Worm (Caenorhabditis elegans) whole organism, mixed stage, embryonic: Measurements from ENCODE around the gene srsx-27.

ENCODE experiments used
- M03D4.4 ChIP-seq: sonication (generic microtip); optimal IDR thresholded peaks from 2 replicates; lab custom pipeline; 2017; ENCODE audit warnings: mild to moderate bottlenecking, missing genetic modification characterization, missing compliant biosample characterization
- bed-3 ChIP-seq: fragments of 200-800 bp; sonication (Bioruptor generic); optimal IDR thresholded peaks from 3 replicates; lab custom pipeline; 2018; ENCODE audit warnings: mild to moderate bottlenecking, missing genetic modification characterization, moderate library complexity, missing compliant biosample characterization
- blmp-1 ChIP-seq: fragments of 150-350 bp; optimal IDR thresholded peaks from 2 replicates; lab custom pipeline; 2014; ENCODE audit warnings: missing biosample characterization, missing genetic modification characterization
- ceh-43 ChIP-seq: fragments of 200-800 bp; sonication (Bioruptor generic); optimal IDR thresholded peaks from 2 replicates; lab custom pipeline; 2018; ENCODE audit warnings: mild to moderate bottlenecking, missing genetic modification characterization, moderate library complexity, missing compliant biosample characterization
- ceh-83 ChIP-seq: fragments of 200-800 bp; sonication (Bioruptor generic); optimal IDR thresholded peaks from 2 replicates; lab custom pipeline; 2018; ENCODE audit warnings: mild to moderate bottlenecking, missing genetic modification characterization, missing compliant biosample characterization
- ces-1 ChIP-seq: fragments of 150-350 bp; optimal IDR thresholded peaks from 2 replicates; lab custom pipeline; 2014; ENCODE audit warnings: missing biosample characterization, missing genetic modification reagents, missing genetic modification characterization
- drap-1 ChIP-seq: fragments of 200-800 bp; sonication (Bioruptor generic); optimal IDR thresholded peaks from 3 replicates; lab custom pipeline; 2018; ENCODE audit warnings: mild to moderate bottlenecking, missing genetic modification characterization, missing compliant biosample characterization
- elt-1 ChIP-seq: sonication (generic microtip); optimal IDR thresholded peaks from 2 replicates; lab custom pipeline; 2017; ENCODE audit warnings: missing genetic modification characterization, mild to moderate bottlenecking, missing compliant biosample characterization, antibody characterized with exemption, moderate library complexity, borderline replicate concordance; ENCODE audit not compliant: insufficient read depth
- elt-3 ChIP-seq: fragments of 150-350 bp; optimal IDR thresholded peaks from 2 replicates; lab custom pipeline; 2014; ENCODE audit warnings: missing biosample characterization, missing genetic modification characterization
- flh-1 ChIP-seq: fragments of 200-800 bp; sonication (Bioruptor generic); optimal IDR thresholded peaks from 2 replicates; lab custom pipeline; 2018; ENCODE audit warnings: mild to moderate bottlenecking, missing genetic modification characterization, moderate library complexity, missing compliant biosample characterization
- ham-2 ChIP-seq: fragments of 200-800 bp; sonication (Bioruptor generic); optimal IDR thresholded peaks from 2 replicates; lab custom pipeline; 2018; ENCODE audit warnings: mild to moderate bottlenecking, missing genetic modification characterization, missing compliant biosample characterization
- hlh-1 ChIP-seq: fragments of 150-350 bp; optimal IDR thresholded peaks from 2 replicates; lab custom pipeline; 2014; ENCODE audit warnings: missing biosample characterization, missing genetic modification reagents, missing genetic modification characterization
- lin-13 ChIP-seq: fragments of 150-350 bp; optimal IDR thresholded peaks from 2 replicates; lab custom pipeline; 2014; ENCODE audit warnings: missing biosample characterization, missing genetic modification characterization
- lin-32 ChIP-seq: fragments of 200-800 bp; sonication (Bioruptor generic); optimal IDR thresholded peaks from 2 replicates; lab custom pipeline; 2018; ENCODE audit warnings: mild to moderate bottlenecking, missing genetic modification characterization, missing compliant biosample characterization
- lsy-2 ChIP-seq: fragments of 150-350 bp; optimal IDR thresholded peaks from 2 replicates; lab custom pipeline; 2014; ENCODE audit warnings: missing biosample characterization, missing genetic modification characterization
- mab-5 ChIP-seq: fragments of 150-350 bp; optimal IDR thresholded peaks from 2 replicates; lab custom pipeline; 2014; ENCODE audit warnings: missing biosample characterization, missing genetic modification characterization
- mep-1 ChIP-seq: fragments of 150-350 bp; optimal IDR thresholded peaks from 2 replicates; lab custom pipeline; 2017; ENCODE audit warnings: missing biosample characterization, missing genetic modification reagents, missing genetic modification characterization, inconsistent platforms
- mls-2 ChIP-seq: sonication (generic microtip); optimal IDR thresholded peaks from 2 replicates; lab custom pipeline; 2016; ENCODE audit warnings: mild to moderate bottlenecking, missing genetic modification characterization, moderate library complexity, missing compliant biosample characterization
- nhr-12 ChIP-seq: fragments of 150-350 bp; optimal IDR thresholded peaks from 2 replicates; lab custom pipeline; 2014; ENCODE audit warnings: missing biosample characterization, missing genetic modification characterization
- nhr-2 ChIP-seq: fragments of 150-350 bp; optimal IDR thresholded peaks from 2 replicates; lab custom pipeline; 2014; ENCODE audit warnings: missing biosample characterization, missing genetic modification characterization
- nhr-237 ChIP-seq: fragments of 150-350 bp; optimal IDR thresholded peaks from 2 replicates; lab custom pipeline; 2014; ENCODE audit warnings: missing biosample characterization, missing genetic modification characterization
- nhr-28 ChIP-seq: fragments of 150-350 bp; optimal IDR thresholded peaks from 2 replicates; lab custom pipeline; 2014; ENCODE audit warnings: missing biosample characterization, missing genetic modification characterization
- nhr-76 ChIP-seq: sonication (generic microtip); optimal IDR thresholded peaks from 2 replicates; lab custom pipeline; 2017; ENCODE audit warnings: missing biosample characterization, missing genetic modification characterization
- pha-4 ChIP-seq: fragments of 150-350 bp; optimal IDR thresholded peaks from 2 replicates; lab custom pipeline; 2018; ENCODE audit warnings: missing biosample characterization, missing genetic modification reagents, missing genetic modification characterization
- sem-2 ChIP-seq: fragments of 200-800 bp; sonication (Bioruptor generic); optimal IDR thresholded peaks from 2 replicates; lab custom pipeline; 2018; ENCODE audit warnings: mild to moderate bottlenecking, missing genetic modification characterization, missing compliant biosample characterization
- snpc-4 ChIP-seq: fragments of 150-350 bp; optimal IDR thresholded peaks from 2 replicates; lab custom pipeline; 2014; ENCODE audit warnings: missing biosample characterization, missing genetic modification characterization
- sptf-1 ChIP-seq: sonication (generic microtip); optimal IDR thresholded peaks from 2 replicates; lab custom pipeline; 2017; ENCODE audit warnings: mild to moderate bottlenecking, missing genetic modification characterization, moderate library complexity, missing compliant biosample characterization
- tbx-8 ChIP-seq: fragments of 200-800 bp; sonication (Bioruptor generic); optimal IDR thresholded peaks from 2 replicates; lab custom pipeline; 2018; ENCODE audit warnings: mild to moderate bottlenecking, missing genetic modification characterization, moderate library complexity, missing compliant biosample characterization
- unc-120 ChIP-seq: sonication (generic microtip); optimal IDR thresholded peaks from 2 replicates; lab custom pipeline; 2017; ENCODE audit warnings: missing genetic modification characterization, missing compliant biosample characterization; ENCODE audit not compliant: poor library complexity, severe bottlenecking
- unc-39 ChIP-seq: fragments of 150-350 bp; optimal IDR thresholded peaks from 2 replicates; lab custom pipeline; 2014; ENCODE audit warnings: missing biosample characterization, missing genetic modification characterization
- unc-62 ChIP-seq: fragments of 150-350 bp; optimal IDR thresholded peaks from 2 replicates; lab custom pipeline; 2014; ENCODE audit warnings: missing biosample characterization, missing genetic modification reagents, missing genetic modification characterization
- zip-8 ChIP-seq: fragments of 150-350 bp; optimal IDR thresholded peaks from 2 replicates; lab custom pipeline; 2014; ENCODE audit warnings: missing biosample characterization, missing genetic modification characterization
- ztf-11 ChIP-seq: fragments of 150-350 bp; optimal IDR thresholded peaks from 2 replicates; lab custom pipeline; 2014; ENCODE audit warnings: missing biosample characterization, missing genetic modification characterization

The srsx-27 gene

ce11 chrV:10134077-10134693, 15.6 kb upstream of the srsx-27 start, which contains the start of the genes C08B6.18, wdr-20 and C08B6.8:
TSS of gene C08B6.18 (minus strand) at chrV:10134127.
TSS of gene wdr-20 (minus strand) at chrV:10134158.
TSS of gene C08B6.8 (plus strand) at chrV:10134643.
- peak; percentile 59 for TF ChIP-seq mep-1
- no peak for TF ChIP-seq mab-5 (tag; lab: Kevin White, UChicago)
- TF ChIP-seq elt-1 (tag; lab: Kevin White, UChicago) = no peak
- no peak for TF ChIP-seq ztf-11 (tag; lab: Kevin White, UChicago)
- peak; percentile 41 for TF ChIP-seq lsy-2 (tag; lab: Kevin White, UChicago)
- TF ChIP-seq pha-4 (tag; lab: Kevin White, UChicago) = peak; percentile 26
- TF ChIP-seq mls-2 (tag; lab: Kevin White, UChicago) = no peak
- TF ChIP-seq lin-32 (GFP tag; lab: Kevin White, UChicago) = no peak
- no peak for TF ChIP-seq snpc-4 (tag; lab: Kevin White, UChicago)
- peak; percentile 40 for TF ChIP-seq ces-1 (GFP tag; lab: Kevin White, UChicago)
- peak; percentile 26 for TF ChIP-seq nhr-237 (tag; lab: Kevin White, UChicago)
- TF ChIP-seq, all 35 proteins: peak for 5

ce11 chrV:10145653-10146052, 4.2 kb upstream of the srsx-27 start, which contains the start of gene C51E3.9:
TSS of gene C51E3.9 (plus strand) at chrV:10145953.
- no peak for TF ChIP-seq lin-32 (GFP tag; lab: Kevin White, UChicago)
- TF ChIP-seq hlh-1 (tag; lab: Kevin White, UChicago) = peak; percentile 27
- no peak for TF ChIP-seq snpc-4 (tag; lab: Kevin White, UChicago)
- TF ChIP-seq flh-1 (GFP tag; lab: Kevin White, UChicago) = no peak
- no peak for TF ChIP-seq M03D4.4
- TF ChIP-seq, all 35 proteins: peak for 1

ce11 chrV:10146787-10147186, 3.0 kb upstream of the srsx-27 start:
- TF ChIP-seq ham-2 (GFP tag; lab: Kevin White, UChicago) (no peak), hlh-1 (tag; lab: Kevin White, UChicago) (peak; percentile 52), ceh-43 (GFP tag; lab: Kevin White, UChicago) (no peak), drap-1 (GFP tag; lab: Kevin White, UChicago) (no peak), unc-62 (peak; percentile 44), nhr-2 (tag; lab: Kevin White, UChicago) (no peak), ceh-83 (GFP tag; lab: Kevin White, UChicago) (no peak), elt-1 (tag; lab: Kevin White, UChicago) (no peak), nhr-28 (no peak), unc-39 (tag; lab: Kevin White, UChicago) (no peak), unc-120 (tag; lab: Kevin White, UChicago) (peak; percentile 16), ces-1 (GFP tag; lab: Kevin White, UChicago) (no peak), M03D4.4 (no peak), bed-3 (GFP tag; lab: Kevin White, UChicago) (no peak), nhr-76 (no peak), lin-32 (GFP tag; lab: Kevin White, UChicago) (no peak), mab-5 (tag; lab: Kevin White, UChicago) (no peak), zip-8 (tag; lab: Kevin White, UChicago) (no peak), sptf-1 (no peak), flh-1 (GFP tag; lab: Kevin White, UChicago) (no peak), elt-3 (tag; lab: Kevin White, UChicago) (no peak)
- TF ChIP-seq, all 35 proteins: peak for 3

ce11 chrV:10148352-10148751, 1.5 kb upstream of the srsx-27 start, which contains the start of gene srsx-26:
TSS of gene srsx-26 (plus strand) at chrV:10148652.
- no peak for TF ChIP-seq nhr-12
- no peak for TF ChIP-seq blmp-1 (tag; lab: Kevin White, UChicago)
- TF ChIP-seq mab-5 (tag; lab: Kevin White, UChicago) = no peak
- TF ChIP-seq drap-1 (GFP tag; lab: Kevin White, UChicago) = no peak
- no peak for TF ChIP-seq ces-1 (GFP tag; lab: Kevin White, UChicago)
- TF ChIP-seq ham-2 (GFP tag; lab: Kevin White, UChicago) = no peak
- TF ChIP-seq nhr-237 (tag; lab: Kevin White, UChicago) = no peak
- no peak for TF ChIP-seq unc-39 (tag; lab: Kevin White, UChicago)
- no peak for TF ChIP-seq M03D4.4
- TF ChIP-seq elt-1 (tag; lab: Kevin White, UChicago) = no peak
- no peak for TF ChIP-seq lin-13 (tag; lab: Kevin White, UChicago)
- no peak for TF ChIP-seq pha-4 (tag; lab: Kevin White, UChicago)
- TF ChIP-seq tbx-8 (GFP tag; lab: Kevin White, UChicago) = no peak
- no peak for TF ChIP-seq ceh-83 (GFP tag; lab: Kevin White, UChicago)
- TF ChIP-seq ceh-43 (GFP tag; lab: Kevin White, UChicago) = no peak
- TF ChIP-seq unc-62 = no peak
- no peak for TF ChIP-seq sem-2 (GFP tag; lab: Kevin White, UChicago)
- TF ChIP-seq zip-8 (tag; lab: Kevin White, UChicago) = no peak
